Worm (Caenorhabditis elegans): ENCODE data around the gene cux-7.

cux-7 gene

DNA sequence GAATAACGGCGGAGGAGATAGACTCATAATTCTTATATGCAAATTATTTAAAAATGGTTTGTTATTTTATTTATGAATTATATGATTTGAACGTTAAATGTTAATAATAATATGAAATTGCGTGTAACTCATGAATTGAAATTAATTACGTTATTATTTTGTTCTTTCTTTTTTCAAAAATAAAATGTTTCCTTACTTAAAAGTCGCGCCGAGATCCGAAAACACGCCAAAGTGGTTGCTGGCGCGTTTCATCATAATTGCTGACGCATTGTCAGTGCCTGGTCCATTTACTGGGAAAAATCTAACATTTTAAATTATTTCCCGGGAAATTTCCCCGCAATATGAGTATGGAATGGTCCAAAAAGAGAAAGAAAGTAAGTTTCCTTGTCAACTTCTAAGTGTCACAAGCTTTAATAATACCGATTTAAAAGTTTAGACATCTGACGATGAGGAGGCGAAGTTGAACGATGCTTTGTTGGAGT lies 21.2 kb downstream of the cux-7 start, which contains the start of the genes C07H6.9 and sap-140 (continued):
- TF ChIP-seq vab-7 (GFP tag; IDR thresholded peaks at IDR 0.05) (no peak), unc-130 (GFP tag; optimal IDR thresholded peaks at IDR 0.05) (no peak)

DNA sequence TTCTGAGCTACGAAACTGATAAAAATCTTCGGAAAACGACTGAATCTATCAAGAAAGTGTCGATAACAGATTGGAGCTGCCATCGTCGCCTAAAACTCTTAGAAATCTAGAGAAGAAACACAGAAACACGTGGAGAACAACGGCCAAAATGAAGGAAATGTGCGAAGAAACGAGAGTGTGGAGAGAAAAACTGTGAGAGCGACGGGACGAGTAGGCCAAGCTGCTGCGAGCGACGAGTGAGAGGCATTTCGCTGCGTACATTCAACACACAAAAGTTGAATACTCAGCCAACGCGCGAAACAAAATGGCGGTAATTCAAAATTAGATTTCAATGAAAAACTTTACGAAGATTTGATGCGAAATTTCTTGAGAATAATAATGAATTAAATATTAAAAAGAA lies 22.3 kb downstream of the cux-7 start:
- TF ChIP-seq nhr-48 (tag; optimal IDR thresholded peaks at IDR 0.05) = peak; percentile 62
- TF ChIP-seq mxl-2 (GFP tag; conservative IDR thresholded peaks at IDR 0.05) = 0 out of 2 replicates have a peak, but pooled peaks have one; percentile 25
- 0 out of 2 replicates have a peak, but pooled peaks have one; percentile 17 for TF ChIP-seq ceh-44 (GFP tag; IDR thresholded peaks at IDR 0.05)
- TF ChIP-seq Y75B8A.6 (GFP tag; IDR thresholded peaks at IDR 0.05) = no peak
- TF ChIP-seq madf-9 (GFP tag; conservative IDR thresholded peaks at IDR 0.05) = peak; percentile 45; the same call in 1 of the 2 replicates
- no peak for TF ChIP-seq gei-8 (GFP tag; optimal IDR thresholded peaks at IDR 0.05)
- peak; percentile 96 for TF ChIP-seq hlh-11 (tag; optimal IDR thresholded peaks at IDR 0.05)
- TF ChIP-seq tra-1 (GFP tag; IDR thresholded peaks at IDR 0.05) = 0 out of 2 replicates have a peak, but pooled peaks have one; percentile 18
- no peak for TF ChIP-seq ceh-28 (tag; optimal IDR thresholded peaks at IDR 0.05)
- peak; percentile 91 for TF ChIP-seq nhr-77 (tag; optimal IDR thresholded peaks at IDR 0.05)
- no peak for TF ChIP-seq skn-1 (tag; optimal IDR thresholded peaks at IDR 0.05)
- peak; percentile 89 for TF ChIP-seq dve-1 (tag; optimal IDR thresholded peaks at IDR 0.05; ENCODE audit: insufficient read depth)
- TF ChIP-seq unc-62 (GFP tag; optimal IDR thresholded peaks at IDR 0.05 in 1 of 2) = peak in 1 of 2 experiments; percentile 89
- no peak for TF ChIP-seq unc-62 (tag; optimal IDR thresholded peaks at IDR 0.05)
- TF ChIP-seq dmd-9 (GFP tag; IDR thresholded peaks at IDR 0.05) = no peak
- TF ChIP-seq daf-8 (GFP tag; IDR thresholded peaks at IDR 0.05) = no peak
- TF ChIP-seq zip-11 (GFP tag; IDR thresholded peaks at IDR 0.05) = no peak
- TF ChIP-seq php-3 (GFP tag; IDR thresholded peaks at IDR 0.05) = peak; percentile 64; the same call in 1 of the 2 replicates
- TF ChIP-seq dpl-1 (GFP tag; optimal IDR thresholded peaks at IDR 0.05) = peak; percentile 96
- peak; percentile 86 for TF ChIP-seq hmg-1.1 (GFP tag; IDR thresholded peaks at IDR 0.05)
- no peak for TF ChIP-seq zfp-3 (GFP tag; conservative IDR thresholded peaks at IDR 0.05)
- TF ChIP-seq dmd-6 (GFP tag; IDR thresholded peaks at IDR 0.05) = peak; percentile 91
- TF ChIP-seq nhr-102 (tag; optimal IDR thresholded peaks at IDR 0.05) = peak; percentile 64
- TF ChIP-seq sdz-12 (GFP tag; optimal IDR thresholded peaks at IDR 0.05) = no peak
- no peak for TF ChIP-seq mdt-29 (GFP tag; IDR thresholded peaks at IDR 0.05)
- TF ChIP-seq unc-39 (tag; optimal IDR thresholded peaks at IDR 0.05) = no peak
- TF ChIP-seq lin-15B (tag; optimal IDR thresholded peaks at IDR 0.05) = peak; percentile 78
- TF ChIP-seq zag-1 (tag; optimal IDR thresholded peaks at IDR 0.05) = peak; percentile 12
- no peak for TF ChIP-seq spr-3 (GFP tag; optimal IDR thresholded peaks at IDR 0.05)
- no peak for TF ChIP-seq attf-4 (tag; optimal IDR thresholded peaks at IDR 0.05)
- TF ChIP-seq lin-1 (GFP tag; IDR thresholded peaks at IDR 0.05) = peak; percentile 70
- peak; percentile 66 for TF ChIP-seq spr-1 (tag; optimal IDR thresholded peaks at IDR 0.05)
- TF ChIP-seq zfp-2 (tag; optimal IDR thresholded peaks at IDR 0.05) = no peak
- TF ChIP-seq nhr-76 (tag; optimal IDR thresholded peaks at IDR 0.05) = no peak
- TF ChIP-seq ama-1 (optimal IDR thresholded peaks at IDR 0.05) = peak; percentile 49
- peak; percentile 99 for TF ChIP-seq mxl-3 (GFP tag; optimal IDR thresholded peaks at IDR 0.05)
- TF ChIP-seq egl-27 (tag; optimal IDR thresholded peaks at IDR 0.05) = no peak
- peak; percentile 91 for TF ChIP-seq fkh-10 (GFP tag; optimal IDR thresholded peaks at IDR 0.05)
- TF ChIP-seq lin-38 (GFP tag; IDR thresholded peaks at IDR 0.05) = peak; percentile 80
- no peak for TF ChIP-seq lin-39 (tag; optimal IDR thresholded peaks at IDR 0.05)
- peak; percentile 79; the same call in 1 of the 2 replicates for TF ChIP-seq ceh-20 (GFP tag; IDR thresholded peaks at IDR 0.05)
- peak; percentile 45 for TF ChIP-seq jun-1 (tag; optimal IDR thresholded peaks at IDR 0.05)
- TF ChIP-seq T26A8.4 (GFP tag; IDR thresholded peaks at IDR 0.05) = peak; percentile 70
- TF ChIP-seq snpc-1.2 (GFP tag; IDR thresholded peaks at IDR 0.05) = no peak
- TF ChIP-seq nhr-28 (tag; optimal IDR thresholded peaks at IDR 0.05) = peak; percentile 83
- peak; percentile 83 for TF ChIP-seq hlh-30 (tag; optimal IDR thresholded peaks at IDR 0.05; ENCODE audit: insufficient read depth)
- peak; percentile 78 for TF ChIP-seq F37D6.2 (tag; optimal IDR thresholded peaks at IDR 0.05)
- TF ChIP-seq nhr-6 (tag; optimal IDR thresholded peaks at IDR 0.05) = peak; percentile 45

Data from whole organism, L4 larva.